Worm (Caenorhabditis elegans) whole organism, L4 larva: ENCODE data around the gene srxa-5.

Source experiments
- Y48G9A.11 ChIP-seq: fragments of 200-800 bp; sonication (Bioruptor generic); IDR thresholded peaks from 2 replicates; pipeline ENCODE4 v1.3.6; 2022; ENCODE audit warnings: missing genetic modification reagents, missing genetic modification characterization, missing compliant biosample characterization
- Y75B8A.6 ChIP-seq: fragments of 200-800 bp; sonication (Bioruptor generic); IDR thresholded peaks from 2 replicates; pipeline ENCODE4 v1.3.6; 2022; ENCODE audit warnings: missing genetic modification reagents, missing genetic modification characterization, missing compliant biosample characterization
- daf-8 ChIP-seq: fragments of 200-800 bp; sonication (Bioruptor generic); IDR thresholded peaks from 2 replicates; pipeline ENCODE4 v1.3.6; 2022; ENCODE audit warnings: missing genetic modification characterization, missing compliant biosample characterization
- egl-27 ChIP-seq: sonication (generic microtip); optimal IDR thresholded peaks from 3 replicates; lab custom pipeline; 2017; ENCODE audit warnings: missing biosample characterization, missing genetic modification reagents, missing genetic modification characterization
- fkh-10 ChIP-seq: fragments of 150-350 bp; optimal IDR thresholded peaks from 2 replicates; lab custom pipeline; 2014; ENCODE audit warnings: missing biosample characterization, missing genetic modification reagents, missing genetic modification characterization
- lin-13 ChIP-seq: fragments of 150-350 bp; optimal IDR thresholded peaks from 2 replicates; lab custom pipeline; 2014; ENCODE audit warnings: missing biosample characterization, missing genetic modification reagents, missing genetic modification characterization
- lir-3 ChIP-seq: sonication (generic microtip); optimal IDR thresholded peaks from 2 replicates; lab custom pipeline; 2016; ENCODE audit warnings: mild to moderate bottlenecking, missing genetic modification characterization, missing compliant biosample characterization
- mdl-1 ChIP-seq, 2 experiments: fragments of 150-350 bp in 1 of 2; sonication (generic microtip) in 1 of 2; optimal IDR thresholded peaks; 2 replicates each; lab custom pipeline; 2014 to 2017; ENCODE audit warnings: missing biosample characterization in 2 of 2, missing genetic modification characterization in 2 of 2
- nhr-25 ChIP-seq: sonication (generic microtip); optimal IDR thresholded peaks from 2 replicates; lab custom pipeline; 2017; ENCODE audit warnings: missing genetic modification characterization, mild to moderate bottlenecking, missing compliant biosample characterization, antibody characterized with exemption, moderate library complexity, borderline replicate concordance; ENCODE audit not compliant: insufficient read depth
- tra-1 ChIP-seq: fragments of 200-800 bp; sonication (Bioruptor generic); IDR thresholded peaks from 2 replicates; pipeline ENCODE4 v1.3.6; 2022; ENCODE audit warnings: missing genetic modification reagents, missing genetic modification characterization, missing compliant biosample characterization
- unc-130 ChIP-seq: sonication (generic microtip); optimal IDR thresholded peaks from 2 replicates; lab custom pipeline; 2016; ENCODE audit warnings: missing genetic modification reagents, missing genetic modification characterization, missing compliant biosample characterization
- ztf-11 ChIP-seq: fragments of 150-350 bp; optimal IDR thresholded peaks from 2 replicates; lab custom pipeline; 2014; ENCODE audit warnings: missing biosample characterization, missing genetic modification characterization

DNA sequence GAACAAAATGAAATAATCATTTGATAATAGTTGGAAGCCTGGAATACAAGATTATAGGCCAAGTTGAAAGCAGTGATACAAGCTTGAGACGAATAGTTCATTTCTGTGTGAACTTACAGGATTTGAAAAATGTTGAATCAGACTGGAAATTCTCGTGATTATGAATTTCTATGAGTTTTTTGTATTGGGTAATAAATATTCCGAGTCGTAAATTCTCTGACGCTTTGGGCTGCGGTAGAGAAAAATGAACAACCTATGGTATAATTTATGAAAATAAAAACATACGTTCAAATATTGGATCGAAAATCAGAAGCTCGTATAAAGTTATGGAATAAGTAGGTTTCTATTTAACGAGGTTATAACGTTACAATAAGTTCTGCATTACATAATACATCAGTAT, 39.9 kb upstream of the srxa-5 start, which contains the start of gene srb-11:
- TF ChIP-seq nhr-25 (no peak), egl-27 (no peak), Y48G9A.11 (no peak), daf-8 (no peak), fkh-10 (GFP tag; lab: Kevin White, UChicago) (no peak), mdl-1 (tag; optimal IDR thresholded peaks at IDR 0.05; lab: Kevin White, UChicago) (no peak), lin-13 (no peak), lir-3 (no peak), ztf-11 (tag; lab: Kevin White, UChicago) (no peak), unc-130 (GFP tag; lab: Kevin White, UChicago) (no peak), tra-1 (GFP tag; lab: Robert Waterston, UW) (no peak), Y75B8A.6 (GFP tag; lab: Robert Waterston, UW) (no peak)
